Worm (Caenorhabditis elegans) whole organism, mixed stage, embryonic: ENCODE measurements around the gene F25E2.2.

ENCODE experiments used
- blmp-1 ChIP-seq: fragments of 150-350 bp; optimal IDR thresholded peaks from 2 replicates; lab custom pipeline; 2014; ENCODE audit warnings: missing biosample characterization, missing genetic modification characterization
- ces-1 ChIP-seq: fragments of 150-350 bp; optimal IDR thresholded peaks from 2 replicates; lab custom pipeline; 2014; ENCODE audit warnings: missing biosample characterization, missing genetic modification reagents, missing genetic modification characterization
- ham-2 ChIP-seq: fragments of 200-800 bp; sonication (Bioruptor generic); optimal IDR thresholded peaks from 2 replicates; lab custom pipeline; 2018; ENCODE audit warnings: mild to moderate bottlenecking, missing genetic modification characterization, missing compliant biosample characterization
- lsy-2 ChIP-seq: fragments of 150-350 bp; optimal IDR thresholded peaks from 2 replicates; lab custom pipeline; 2014; ENCODE audit warnings: missing biosample characterization, missing genetic modification characterization
- mep-1 ChIP-seq: fragments of 150-350 bp; optimal IDR thresholded peaks from 2 replicates; lab custom pipeline; 2017; ENCODE audit warnings: missing biosample characterization, missing genetic modification reagents, missing genetic modification characterization, inconsistent platforms
- nhr-28 ChIP-seq: fragments of 150-350 bp; optimal IDR thresholded peaks from 2 replicates; lab custom pipeline; 2014; ENCODE audit warnings: missing biosample characterization, missing genetic modification characterization
- pha-4 ChIP-seq: fragments of 150-350 bp; optimal IDR thresholded peaks from 2 replicates; lab custom pipeline; 2018; ENCODE audit warnings: missing biosample characterization, missing genetic modification reagents, missing genetic modification characterization
- snpc-4 ChIP-seq: fragments of 150-350 bp; optimal IDR thresholded peaks from 2 replicates; lab custom pipeline; 2014; ENCODE audit warnings: missing biosample characterization, missing genetic modification characterization
- unc-62 ChIP-seq: fragments of 150-350 bp; optimal IDR thresholded peaks from 2 replicates; lab custom pipeline; 2014; ENCODE audit warnings: missing biosample characterization, missing genetic modification reagents, missing genetic modification characterization
- ztf-11 ChIP-seq: fragments of 150-350 bp; optimal IDR thresholded peaks from 2 replicates; lab custom pipeline; 2014; ENCODE audit warnings: missing biosample characterization, missing genetic modification characterization

DNA sequence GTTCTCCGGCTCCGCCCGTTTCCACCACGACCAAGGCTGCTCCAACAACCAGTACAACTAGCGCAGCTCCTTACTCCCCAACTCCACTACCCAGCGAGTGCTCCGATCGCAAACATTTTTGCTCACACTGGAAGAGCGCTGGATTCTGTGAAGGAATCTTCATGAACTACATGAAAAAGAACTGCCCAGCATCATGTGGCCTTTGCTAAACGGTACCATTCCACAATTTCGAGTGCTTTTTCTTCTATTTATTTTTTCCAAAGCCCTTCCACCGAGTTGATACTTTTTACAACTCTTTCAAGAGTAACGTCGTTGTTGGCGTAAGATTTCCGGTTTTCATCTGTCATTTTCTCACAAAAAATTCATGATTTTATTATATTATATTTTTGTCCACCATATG, 30.6 kb downstream of the F25E2.2 start:
- no peak for TF ChIP-seq unc-62
- no peak for TF ChIP-seq blmp-1 (tag; lab: Kevin White, UChicago)
- no peak for TF ChIP-seq mep-1 (tag; lab: Kevin White, UChicago)
- TF ChIP-seq lsy-2: no peak
- no peak for TF ChIP-seq snpc-4 (tag; lab: Kevin White, UChicago)
- no peak for TF ChIP-seq nhr-28 (tag; lab: Kevin White, UChicago)
- no peak for TF ChIP-seq pha-4
- no peak for TF ChIP-seq ces-1 (GFP tag; lab: Kevin White, UChicago)
- no peak for TF ChIP-seq ham-2
- TF ChIP-seq ztf-11 (tag; lab: Kevin White, UChicago): no peak
